Worm (Caenorhabditis elegans) whole organism, L3 larva: ENCODE data around the gene Y57A10C.1.

Source experiments
- R02D3.7 ChIP-seq: fragments of 150-350 bp; optimal IDR thresholded peaks from 2 replicates; lab custom pipeline; 2014; ENCODE audit warnings: missing biosample characterization, missing genetic modification characterization
- ZK546.5 ChIP-seq: sonication (generic microtip); optimal IDR thresholded peaks from 2 replicates; lab custom pipeline; 2017; ENCODE audit warnings: missing biosample characterization, missing genetic modification characterization
- aly-2 ChIP-seq: fragments of 150-350 bp; optimal IDR thresholded peaks from 2 replicates; lab custom pipeline; 2014; ENCODE audit warnings: missing biosample characterization, missing genetic modification characterization
- ama-1 ChIP-seq: fragments of 150-350 bp; optimal IDR thresholded peaks from 2 replicates; lab custom pipeline; 2018
- ceh-16 ChIP-seq: sonication (generic microtip); optimal IDR thresholded peaks from 2 replicates; lab custom pipeline; 2017; ENCODE audit warnings: missing biosample characterization, missing genetic modification characterization
- ceh-28 ChIP-seq: fragments of 150-350 bp; optimal IDR thresholded peaks from 2 replicates; lab custom pipeline; 2014; ENCODE audit warnings: missing biosample characterization, missing genetic modification reagents, missing genetic modification characterization
- ceh-82 ChIP-seq: fragments of 150-350 bp; optimal IDR thresholded peaks from 2 replicates; lab custom pipeline; 2014; ENCODE audit warnings: missing biosample characterization, missing genetic modification characterization
- ceh-9 ChIP-seq: sonication (generic microtip); optimal IDR thresholded peaks from 2 replicates; lab custom pipeline; 2018; ENCODE audit warnings: missing biosample characterization, missing genetic modification characterization
- daf-12 ChIP-seq: fragments of 150-350 bp; optimal IDR thresholded peaks from 2 replicates; lab custom pipeline; 2014; ENCODE audit warnings: missing biosample characterization, missing genetic modification reagents, missing genetic modification characterization
- egl-27 ChIP-seq: sonication (generic microtip); optimal IDR thresholded peaks from 4 replicates; lab custom pipeline; 2017; ENCODE audit warnings: missing biosample characterization, missing genetic modification reagents, missing genetic modification characterization
- egl-5 ChIP-seq: fragments of 150-350 bp; optimal IDR thresholded peaks from 2 replicates; lab custom pipeline; 2017; ENCODE audit warnings: missing biosample characterization, missing genetic modification reagents, missing genetic modification characterization, inconsistent platforms
- elt-1 ChIP-seq: fragments of 150-350 bp; optimal IDR thresholded peaks from 2 replicates; lab custom pipeline; 2014; ENCODE audit warnings: missing biosample characterization, missing genetic modification characterization
- elt-2 ChIP-seq: sonication (generic microtip); optimal IDR thresholded peaks from 2 replicates; lab custom pipeline; 2016; ENCODE audit warnings: missing genetic modification reagents, mild to moderate bottlenecking, missing genetic modification characterization, missing compliant biosample characterization
- eor-1 ChIP-seq, 2 experiments: fragments of 150-350 bp; optimal IDR thresholded peaks; 2 replicates each; lab custom pipeline; 2014 to 2018; ENCODE audit warnings: missing biosample characterization in 2 of 2, missing genetic modification characterization in 2 of 2
- fkh-10 ChIP-seq: sonication (generic microtip); optimal IDR thresholded peaks from 2 replicates; lab custom pipeline; 2017; ENCODE audit warnings: missing biosample characterization, missing genetic modification reagents, missing genetic modification characterization
- fkh-2 ChIP-seq: fragments of 150-350 bp; optimal IDR thresholded peaks from 2 replicates; lab custom pipeline; 2014; ENCODE audit warnings: missing biosample characterization, missing genetic modification reagents, missing genetic modification characterization
- fos-1 ChIP-seq: fragments of 150-350 bp; optimal IDR thresholded peaks from 2 replicates; lab custom pipeline; 2014; ENCODE audit warnings: missing biosample characterization, missing genetic modification characterization
- hmg-11 ChIP-seq: sonication (generic microtip); optimal IDR thresholded peaks from 2 replicates; lab custom pipeline; 2016; ENCODE audit warnings: missing genetic modification characterization, missing compliant biosample characterization
- jun-1 ChIP-seq: fragments of 150-350 bp; optimal IDR thresholded peaks from 2 replicates; lab custom pipeline; 2014; ENCODE audit warnings: missing biosample characterization, missing genetic modification reagents, missing genetic modification characterization
- lin-39 ChIP-seq: fragments of 150-350 bp; optimal IDR thresholded peaks from 2 replicates; lab custom pipeline; 2018; ENCODE audit warnings: missing biosample characterization, missing genetic modification reagents, missing genetic modification characterization
- mml-1 ChIP-seq: fragments of 150-350 bp; sonication (generic microtip); optimal IDR thresholded peaks from 3 replicates; lab custom pipeline; 2014; ENCODE audit warnings: missing biosample characterization, missing genetic modification characterization
- nfya-1 ChIP-seq: sonication (generic microtip); optimal IDR thresholded peaks from 2 replicates; lab custom pipeline; 2017; ENCODE audit warnings: missing genetic modification characterization, mild to moderate bottlenecking, missing compliant biosample characterization, antibody characterized with exemption, moderate library complexity; ENCODE audit not compliant: insufficient read depth
- nhr-11 ChIP-seq: fragments of 150-350 bp; optimal IDR thresholded peaks from 2 replicates; lab custom pipeline; 2014; ENCODE audit warnings: missing biosample characterization, missing genetic modification characterization
- nhr-12 ChIP-seq: fragments of 150-350 bp; optimal IDR thresholded peaks from 2 replicates; lab custom pipeline; 2014; ENCODE audit warnings: missing biosample characterization, missing genetic modification characterization
- nhr-237 ChIP-seq: fragments of 150-350 bp; optimal IDR thresholded peaks from 2 replicates; lab custom pipeline; 2014; ENCODE audit warnings: missing biosample characterization, missing genetic modification characterization
- nhr-25 ChIP-seq: sonication (generic microtip); optimal IDR thresholded peaks from 2 replicates; lab custom pipeline; 2017; ENCODE audit warnings: missing biosample characterization, missing genetic modification characterization
- nhr-28 ChIP-seq: fragments of 150-350 bp; optimal IDR thresholded peaks from 2 replicates; lab custom pipeline; 2014; ENCODE audit warnings: missing biosample characterization, missing genetic modification characterization
- nhr-43 ChIP-seq: sonication (generic microtip); optimal IDR thresholded peaks from 2 replicates; lab custom pipeline; 2016; ENCODE audit warnings: mild to moderate bottlenecking, missing genetic modification characterization, missing compliant biosample characterization; ENCODE audit not compliant: poor library complexity, severe bottlenecking
- nhr-67 ChIP-seq: fragments of 150-350 bp; optimal IDR thresholded peaks from 2 replicates; lab custom pipeline; 2014; ENCODE audit warnings: missing biosample characterization, missing genetic modification characterization
- nhr-77 ChIP-seq: fragments of 150-350 bp; optimal IDR thresholded peaks from 2 replicates; lab custom pipeline; 2014; ENCODE audit warnings: missing biosample characterization, missing genetic modification characterization
- pha-4 ChIP-seq: fragments of 150-350 bp; optimal IDR thresholded peaks from 2 replicates; lab custom pipeline; 2014; ENCODE audit warnings: missing biosample characterization, missing genetic modification reagents, missing genetic modification characterization
- pqm-1 ChIP-seq: fragments of 150-350 bp; optimal IDR thresholded peaks from 2 replicates; lab custom pipeline; 2017; ENCODE audit warnings: missing biosample characterization, missing genetic modification characterization, inconsistent platforms
- skn-1 ChIP-seq: fragments of 150-350 bp; optimal IDR thresholded peaks from 2 replicates; lab custom pipeline; 2014; ENCODE audit warnings: missing biosample characterization, missing genetic modification characterization
- snpc-4 ChIP-seq: fragments of 150-350 bp; optimal IDR thresholded peaks from 2 replicates; lab custom pipeline; 2014; ENCODE audit warnings: missing biosample characterization, missing genetic modification characterization
- tbx-2 ChIP-seq: sonication (generic microtip); optimal IDR thresholded peaks from 2 replicates; lab custom pipeline; 2016; ENCODE audit warnings: mild to moderate bottlenecking, missing genetic modification characterization, missing compliant biosample characterization
- unc-39 ChIP-seq: sonication (generic microtip); optimal IDR thresholded peaks from 4 replicates; lab custom pipeline; 2017; ENCODE audit warnings: missing biosample characterization, missing genetic modification characterization
- zag-1 ChIP-seq: fragments of 150-350 bp; optimal IDR thresholded peaks from 2 replicates; lab custom pipeline; 2014; ENCODE audit warnings: missing biosample characterization, missing genetic modification characterization
- ztf-11 ChIP-seq: fragments of 150-350 bp; optimal IDR thresholded peaks from 2 replicates; lab custom pipeline; 2014; ENCODE audit warnings: missing biosample characterization, missing genetic modification characterization
- ztf-4 ChIP-seq: fragments of 150-350 bp; optimal IDR thresholded peaks from 2 replicates; lab custom pipeline; 2014; ENCODE audit warnings: missing biosample characterization, missing genetic modification characterization

Y57A10C.1 gene

DNA sequence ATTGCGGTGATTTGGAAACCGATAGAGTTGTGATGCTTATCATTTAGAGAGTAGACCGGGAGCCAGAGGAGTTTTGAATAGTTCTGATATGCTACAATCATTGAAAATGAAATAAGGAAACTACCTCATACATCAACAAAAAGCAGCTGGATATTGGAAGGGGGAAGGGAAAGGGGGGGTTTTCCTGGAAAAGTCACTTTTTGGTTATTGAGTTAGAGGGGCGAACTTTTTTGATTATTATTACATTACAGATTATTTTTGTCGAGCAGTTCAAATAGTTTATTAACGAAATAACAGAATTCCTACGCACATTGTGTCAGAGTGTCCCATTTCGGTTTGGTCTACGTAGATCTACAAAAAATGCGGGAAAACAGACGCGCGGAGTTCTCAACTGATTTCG, 25.5 kb downstream of the Y57A10C.1 start, which contains the start of gene sre-42:
TSS of gene sre-42 (minus strand) at position 101 of the 400 bp plus-strand sequence.
- no peak for TF ChIP-seq egl-5 (tag; lab: Kevin White, UChicago)
- TF ChIP-seq nhr-67 (tag; lab: Kevin White, UChicago), result no peak
- TF ChIP-seq unc-39 (tag; lab: Kevin White, UChicago), result no peak
- TF ChIP-seq aly-2, result no peak
- no peak for TF ChIP-seq eor-1 (tag; optimal IDR thresholded peaks at IDR 0.05; lab: Kevin White, UChicago)
- TF ChIP-seq nhr-43, result no peak
- TF ChIP-seq mml-1, result no peak
- TF ChIP-seq elt-1 (tag; lab: Kevin White, UChicago), result no peak
- TF ChIP-seq daf-12, result no peak

DNA sequence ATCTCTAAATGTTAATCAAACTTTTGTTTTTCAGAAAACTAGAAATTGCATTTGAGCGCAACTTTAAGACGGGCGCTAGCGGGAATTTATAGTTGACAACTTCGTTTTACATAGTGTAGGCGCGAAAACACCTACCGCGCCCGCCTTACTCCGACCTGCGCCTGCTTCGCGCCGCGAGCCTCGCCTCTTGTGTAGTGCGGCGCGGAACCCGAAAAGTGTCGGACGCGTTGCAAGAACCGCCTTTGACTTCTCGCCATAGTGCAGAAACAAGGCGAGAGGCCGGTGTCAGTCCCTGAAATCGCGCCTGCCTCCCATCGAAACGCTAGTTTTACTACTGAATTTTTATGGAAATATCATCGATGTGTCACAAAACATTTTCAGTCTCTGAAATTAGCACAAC, 26.5 kb downstream of the Y57A10C.1 start:
- no peak for TF ChIP-seq ceh-28 (tag; lab: Kevin White, UChicago)
- no peak for TF ChIP-seq fkh-10 (GFP tag; lab: Kevin White, UChicago)
- TF ChIP-seq nfya-1 (tag; lab: Kevin White, UChicago), result no peak
- no peak for TF ChIP-seq elt-1 (tag; lab: Kevin White, UChicago)
- no peak for TF ChIP-seq snpc-4
- TF ChIP-seq elt-2 (tag; lab: Kevin White, UChicago), result no peak
- no peak for TF ChIP-seq ztf-4 (tag; lab: Kevin White, UChicago)
- TF ChIP-seq ceh-9 (tag; lab: Kevin White, UChicago), result no peak
- TF ChIP-seq nhr-237 (tag; lab: Kevin White, UChicago), result no peak
- no peak for TF ChIP-seq eor-1 (tag; optimal IDR thresholded peaks at IDR 0.05; lab: Kevin White, UChicago)
- no peak for TF ChIP-seq aly-2
- TF ChIP-seq lin-39 (tag; lab: Kevin White, UChicago), result no peak
- TF ChIP-seq pha-4 (tag; lab: Kevin White, UChicago), result no peak

ce11 chrII:12382625-12383562, 29.4 kb downstream of the Y57A10C.1 start, which contains the start of gene btb-14:
TSS of gene btb-14 (plus strand) at chrII:12383463.
- TF ChIP-seq pqm-1 (no peak), nhr-237 (tag; lab: Kevin White, UChicago) (no peak), R02D3.7 (no peak), ztf-11 (tag; lab: Kevin White, UChicago) (no peak), nhr-28 (tag; lab: Kevin White, UChicago) (no peak), ZK546.5 (tag; lab: Kevin White, UChicago) (no peak), fkh-2 (no peak), jun-1 (tag; lab: Kevin White, UChicago) (no peak), lin-39 (tag; lab: Kevin White, UChicago) (peak; percentile 38), zag-1 (tag; lab: Kevin White, UChicago) (no peak), skn-1 (tag; lab: Kevin White, UChicago) (no peak), pha-4 (tag; lab: Kevin White, UChicago) (no peak), nfya-1 (tag; lab: Kevin White, UChicago) (peak; percentile 54), nhr-11 (tag; lab: Kevin White, UChicago) (no peak), ceh-28 (tag; lab: Kevin White, UChicago) (no peak), egl-27 (tag; lab: Kevin White, UChicago) (no peak), unc-39 (tag; lab: Kevin White, UChicago) (no peak), snpc-4 (peak; percentile 72), aly-2 (no peak), mml-1 (no peak), nhr-12 (tag; lab: Kevin White, UChicago) (no peak), nhr-77 (no peak), fos-1 (no peak), nhr-25 (tag; lab: Kevin White, UChicago) (no peak), hmg-11 (peak; percentile 46), eor-1 (tag; optimal IDR thresholded peaks at IDR 0.05; lab: Kevin White, UChicago) (no peak), ceh-16 (no peak), fkh-10 (GFP tag; lab: Kevin White, UChicago) (peak; percentile 47), ama-1 (lab: Kevin White, UChicago) (no peak), nhr-67 (tag; lab: Kevin White, UChicago) (no peak), tbx-2 (tag; lab: Kevin White, UChicago) (no peak), ceh-82 (no peak), ztf-4 (tag; lab: Kevin White, UChicago) (no peak)
